ENCODE assay signal across 4 worm cellular contexts in genomic region chrII:5292226-5292752, ce11.
A peak's percentile ranks its signal among the peaks of the same experiment; 100 is the strongest.
TF ChIP-seq lines count a peak whose summit lies in the region.

ZK622.4 (plus strand) TSS chrII:5292702.

TF ChIP-seq in whole organism, L2 larva, 48 proteins besides CTCF, POLR2A, EP300 and RAD21 (continued from another document):
- TF ChIP-seq nhr-21 (tag; optimal IDR thresholded peaks at IDR 0.05; lab: Kevin White, UChicago): peak; percentile 35
- TF ChIP-seq nhr-77 (tag; optimal IDR thresholded peaks at IDR 0.05; lab: Kevin White, UChicago): no peak
- TF ChIP-seq peb-1 (tag; optimal IDR thresholded peaks at IDR 0.05; lab: Kevin White, UChicago): no peak
- TF ChIP-seq crh-2 (tag; optimal IDR thresholded peaks at IDR 0.05; lab: Kevin White, UChicago): peak; percentile 60
- no peak for TF ChIP-seq Y55F3AM.14 (GFP tag; optimal IDR thresholded peaks at IDR 0.05; lab: Kevin White, UChicago)
- TF ChIP-seq nhr-129 (tag; optimal IDR thresholded peaks at IDR 0.05; lab: Kevin White, UChicago): peak; percentile 74
- TF ChIP-seq dmd-4 (tag; optimal IDR thresholded peaks at IDR 0.05; lab: Kevin White, UChicago): no peak

TF ChIP-seq in whole organism, L4 larva, 104 proteins besides CTCF, POLR2A, EP300 and RAD21 (continued from another document and continues in another):
- TF ChIP-seq madf-5 (GFP tag; IDR thresholded peaks at IDR 0.05; lab: Robert Waterston, UW) (peak; percentile 41 to 80; a peak in 1 of 4 replicates), lin-39 (tag; optimal IDR thresholded peaks at IDR 0.05; lab: Kevin White, UChicago) (no peak), zip-2 (tag; optimal IDR thresholded peaks at IDR 0.05; lab: Kevin White, UChicago) (peak; percentile 48), rbr-2 (tag; optimal IDR thresholded peaks at IDR 0.05; lab: Kevin White, UChicago) (peak; percentile 62), egl-27 (tag; optimal IDR thresholded peaks at IDR 0.05; lab: Kevin White, UChicago) (no peak), sdz-12 (GFP tag; optimal IDR thresholded peaks at IDR 0.05; lab: Kevin White, UChicago) (peak; percentile 6), nhr-11 (tag; optimal IDR thresholded peaks at IDR 0.05; lab: Kevin White, UChicago) (no peak), fkh-10 (GFP tag; optimal IDR thresholded peaks at IDR 0.05; lab: Kevin White, UChicago) (no peak), D1046.2 (GFP tag; IDR thresholded peaks at IDR 0.05; lab: Robert Waterston, UW) (peak; percentile 79; the same call in 1 of the 2 replicates), vab-7 (GFP tag; IDR thresholded peaks at IDR 0.05; lab: Robert Waterston, UW) (peak; percentile 82), lin-13 (GFP tag; optimal IDR thresholded peaks at IDR 0.05; lab: Kevin White, UChicago) (peak; percentile 33), mep-1 (tag; optimal IDR thresholded peaks at IDR 0.05; lab: Kevin White, UChicago) (peak; percentile 77), php-3 (GFP tag; IDR thresholded peaks at IDR 0.05; lab: Robert Waterston, UW) (0 out of 2 replicates have a peak, but pooled peaks have one; percentile 14), lsy-2 (tag; optimal IDR thresholded peaks at IDR 0.05; lab: Kevin White, UChicago) (peak in 1 of 2 experiments; percentile 72), lin-15B (tag; optimal IDR thresholded peaks at IDR 0.05; lab: Kevin White, UChicago) (no peak), cey-2 (tag; optimal IDR thresholded peaks at IDR 0.05; lab: Kevin White, UChicago; ENCODE audit: borderline replicate concordance, insufficient read depth) (no peak), mdt-29 (GFP tag; IDR thresholded peaks at IDR 0.05; lab: Robert Waterston, UW) (peak; percentile 52; the same call in 1 of the 2 replicates), jun-1 (tag; optimal IDR thresholded peaks at IDR 0.05; lab: Kevin White, UChicago) (no peak), mes-2 (tag; optimal IDR thresholded peaks at IDR 0.05; lab: Kevin White, UChicago; ENCODE audit: poor library complexity, severe bottlenecking) (peak; percentile 72), daf-19 (GFP tag; conservative IDR thresholded peaks at IDR 0.05; lab: Robert Waterston, UW) (peak; percentile 76), zip-11 (GFP tag; IDR thresholded peaks at IDR 0.05; lab: Robert Waterston, UW) (peak; percentile 82), ztf-11 (tag; optimal IDR thresholded peaks at IDR 0.05; lab: Kevin White, UChicago) (no peak), mxl-3 (GFP tag; optimal IDR thresholded peaks at IDR 0.05; lab: Kevin White, UChicago) (peak; percentile 49), hif-1 (tag; optimal IDR thresholded peaks at IDR 0.05; lab: Kevin White, UChicago) (peak in 1 of 2 experiments; percentile 26), lim-7 (GFP tag; IDR thresholded peaks at IDR 0.05; lab: Robert Waterston, UW) (peak; percentile 96), spr-3 (GFP tag; optimal IDR thresholded peaks at IDR 0.05; lab: Kevin White, UChicago) (peak; percentile 45), F10B5.3 (tag; optimal IDR thresholded peaks at IDR 0.05; lab: Kevin White, UChicago) (no peak), arid-1 (GFP tag; conservative IDR thresholded peaks at IDR 0.05; lab: Robert Waterston, UW) (peak; percentile 67), nhr-237 (tag; optimal IDR thresholded peaks at IDR 0.05; lab: Kevin White, UChicago) (no peak), dmd-9 (GFP tag; IDR thresholded peaks at IDR 0.05; lab: Robert Waterston, UW) (0 out of 2 replicates have a peak, but pooled peaks have one; percentile 29), dmd-8 (GFP tag; IDR thresholded peaks at IDR 0.05; lab: Robert Waterston, UW) (peak; percentile 92), madf-9 (GFP tag; conservative IDR thresholded peaks at IDR 0.05; lab: Robert Waterston, UW) (peak; percentile 29; the same call in 1 of the 2 replicates), T20F7.1 (GFP tag; optimal IDR thresholded peaks at IDR 0.05; lab: Kevin White, UChicago) (peak; percentile 28), nhr-102 (tag; optimal IDR thresholded peaks at IDR 0.05; lab: Kevin White, UChicago) (peak; percentile 64), lin-1 (GFP tag; IDR thresholded peaks at IDR 0.05; lab: Robert Waterston, UW) (0 out of 2 replicates have a peak, but pooled peaks have one; percentile 26), ctbp-1 (GFP tag; IDR thresholded peaks at IDR 0.05; lab: Robert Waterston, UW) (peak; percentile 67; the same call in 1 of the 2 replicates), ceh-62 (tag; optimal IDR thresholded peaks at IDR 0.05; lab: Kevin White, UChicago) (no peak), mxl-2 (GFP tag; conservative IDR thresholded peaks at IDR 0.05; lab: Robert Waterston, UW) (no peak), ztf-7 (tag; optimal IDR thresholded peaks at IDR 0.05; lab: Kevin White, UChicago) (peak; percentile 35)

TF ChIP-seq in whole organism, late embryonic, 69 proteins besides CTCF, POLR2A, EP300 and RAD21 (continued from another document):
- TF ChIP-seq elt-4 (tag; optimal IDR thresholded peaks at IDR 0.05; lab: Kevin White, UChicago): no peak
- TF ChIP-seq dve-1 (tag; optimal IDR thresholded peaks at IDR 0.05; lab: Kevin White, UChicago): peak; percentile 84
- TF ChIP-seq F13H6.1 (tag; optimal IDR thresholded peaks at IDR 0.05; lab: Kevin White, UChicago): peak; percentile 30
- peak; percentile 75 for TF ChIP-seq unc-86 (tag; optimal IDR thresholded peaks at IDR 0.05; lab: Kevin White, UChicago)
- peak; percentile 98 for TF ChIP-seq elt-2 (tag; optimal IDR thresholded peaks at IDR 0.05; lab: Kevin White, UChicago)
- no peak for TF ChIP-seq ceh-22 (tag; optimal IDR thresholded peaks at IDR 0.05; lab: Kevin White, UChicago)
- TF ChIP-seq ceh-14 (tag; optimal IDR thresholded peaks at IDR 0.05; lab: Kevin White, UChicago): peak; percentile 69
- no peak for TF ChIP-seq unc-55 (GFP tag; optimal IDR thresholded peaks at IDR 0.05; lab: Kevin White, UChicago)
- peak; percentile 36 for TF ChIP-seq mec-3 (tag; optimal IDR thresholded peaks at IDR 0.05; lab: Kevin White, UChicago; ENCODE audit: borderline replicate concordance)
- TF ChIP-seq odd-2 (tag; optimal IDR thresholded peaks at IDR 0.05; lab: Kevin White, UChicago): peak; percentile 60
- TF ChIP-seq pha-2 (tag; optimal IDR thresholded peaks at IDR 0.05; lab: Kevin White, UChicago): peak; percentile 66
- peak; percentile 59 for TF ChIP-seq ceh-24 (tag; optimal IDR thresholded peaks at IDR 0.05; lab: Kevin White, UChicago)
- TF ChIP-seq gmeb-2 (tag; optimal IDR thresholded peaks at IDR 0.05; lab: Kevin White, UChicago): peak; percentile 84
- peak; percentile 89 for TF ChIP-seq hlh-6 (tag; optimal IDR thresholded peaks at IDR 0.05; lab: Kevin White, UChicago)
- peak; percentile 53 for TF ChIP-seq hlh-13 (GFP tag; optimal IDR thresholded peaks at IDR 0.05; lab: Kevin White, UChicago)
- peak; percentile 57 for TF ChIP-seq pqm-1 (tag; optimal IDR thresholded peaks at IDR 0.05; lab: Kevin White, UChicago)
- no peak for TF ChIP-seq fkh-10 (GFP tag; optimal IDR thresholded peaks at IDR 0.05; lab: Kevin White, UChicago)
- TF ChIP-seq nhr-11 (tag; optimal IDR thresholded peaks at IDR 0.05; lab: Kevin White, UChicago): no peak
- peak; percentile 70 for TF ChIP-seq pat-9 (tag; optimal IDR thresholded peaks at IDR 0.05; lab: Kevin White, UChicago)
- peak; percentile 60 for TF ChIP-seq madf-2 (tag; optimal IDR thresholded peaks at IDR 0.05; lab: Kevin White, UChicago)
- TF ChIP-seq ahr-1 (tag; optimal IDR thresholded peaks at IDR 0.05; lab: Kevin White, UChicago): peak; percentile 56
- peak; percentile 60 for TF ChIP-seq ceh-31 (tag; optimal IDR thresholded peaks at IDR 0.05; lab: Kevin White, UChicago)
- peak; percentile 88 for TF ChIP-seq unc-3 (GFP tag; conservative IDR thresholded peaks at IDR 0.05; lab: Robert Waterston, UW)
- peak; percentile 82 for TF ChIP-seq unc-3 (tag; optimal IDR thresholded peaks at IDR 0.05; lab: Kevin White, UChicago)
- peak; percentile 79 for TF ChIP-seq T23F11.4 (GFP tag; optimal IDR thresholded peaks at IDR 0.05; lab: Kevin White, UChicago)
- peak; percentile 67 for TF ChIP-seq nfya-1 (tag; optimal IDR thresholded peaks at IDR 0.05; lab: Kevin White, UChicago)
- peak; percentile 80 for TF ChIP-seq ceh-18 (tag; optimal IDR thresholded peaks at IDR 0.05; lab: Kevin White, UChicago)
- TF ChIP-seq lin-11 (tag; optimal IDR thresholded peaks at IDR 0.05; lab: Kevin White, UChicago): peak; percentile 79
- peak; percentile 57 for TF ChIP-seq npax-4 (tag; optimal IDR thresholded peaks at IDR 0.05; lab: Kevin White, UChicago)
- TF ChIP-seq Y22D7AL.16 (tag; optimal IDR thresholded peaks at IDR 0.05; lab: Kevin White, UChicago): peak; percentile 83
- 0 out of 2 replicates have a peak, but pooled peaks have one; percentile 52 for TF ChIP-seq ceh-45 (GFP tag; IDR thresholded peaks at IDR 0.05; lab: Robert Waterston, UW)
- no peak for TF ChIP-seq ceh-30 (tag; optimal IDR thresholded peaks at IDR 0.05; lab: Kevin White, UChicago)
- peak; percentile 50 for TF ChIP-seq fax-1 (tag; optimal IDR thresholded peaks at IDR 0.05; lab: Kevin White, UChicago)
- peak; percentile 74 for TF ChIP-seq K02D7.2 (tag; optimal IDR thresholded peaks at IDR 0.05; lab: Kevin White, UChicago)
- peak; percentile 80 for TF ChIP-seq ztf-16 (tag; optimal IDR thresholded peaks at IDR 0.05; lab: Kevin White, UChicago)
- TF ChIP-seq ceh-2 (tag; optimal IDR thresholded peaks at IDR 0.05; lab: Kevin White, UChicago): peak; percentile 73
- peak; percentile 64 for TF ChIP-seq hlh-30 (tag; optimal IDR thresholded peaks at IDR 0.05; lab: Kevin White, UChicago; ENCODE audit: insufficient read depth)
- TF ChIP-seq ceh-6 (GFP tag; optimal IDR thresholded peaks at IDR 0.05; lab: Kevin White, UChicago): peak; percentile 84
- peak; percentile 50 for TF ChIP-seq unc-42 (tag; optimal IDR thresholded peaks at IDR 0.05; lab: Kevin White, UChicago)
- no peak for TF ChIP-seq pros-1 (tag; optimal IDR thresholded peaks at IDR 0.05; lab: Kevin White, UChicago)
- TF ChIP-seq pax-1 (tag; optimal IDR thresholded peaks at IDR 0.05; lab: Kevin White, UChicago): no peak
- peak; percentile 73 for TF ChIP-seq ttx-3 (tag; optimal IDR thresholded peaks at IDR 0.05; lab: Kevin White, UChicago)
- TF ChIP-seq zip-5 (tag; optimal IDR thresholded peaks at IDR 0.05; lab: Kevin White, UChicago): peak; percentile 68
- peak; percentile 78 for TF ChIP-seq ref-2 (tag; optimal IDR thresholded peaks at IDR 0.05; lab: Kevin White, UChicago)
- TF ChIP-seq syd-9 (tag; optimal IDR thresholded peaks at IDR 0.05; lab: Kevin White, UChicago): peak; percentile 85

TF ChIP-seq in whole organism, mixed stage, embryonic, 35 proteins besides CTCF, POLR2A, EP300 and RAD21 (continued from another document):
- peak; percentile 87 for TF ChIP-seq ceh-83 (GFP tag; optimal IDR thresholded peaks at IDR 0.05; lab: Kevin White, UChicago)
